Fruit fly (Drosophila melanogaster) whole organism, embryonic: ENCODE results near the gene Aatf.

Experiments
- Adf1 ChIP-seq: fragments of 200-800 bp; sonication (Bioruptor generic); IDR thresholded peaks from 2 replicates; pipeline ENCODE4 v1.3.6; 2022; ENCODE audit warnings: missing biosample characterization, missing genetic modification characterization
- Aef1 ChIP-seq: fragments of 200-800 bp; sonication (Bioruptor generic); IDR thresholded peaks from 3 replicates; pipeline ENCODE4 v1.3.6; 2022; ENCODE audit warnings: missing biosample characterization, missing genetic modification characterization
- Awh ChIP-seq: fragments of 200-800 bp; sonication (Bioruptor generic); IDR thresholded peaks from 2 replicates; pipeline ENCODE4, ENCODE4 v1.3.6; 2022; ENCODE audit warnings: missing biosample characterization, missing genetic modification characterization
- CG10274 ChIP-seq: fragments of 200-800 bp; sonication (Bioruptor generic); optimal IDR thresholded peaks from 3 replicates; lab custom pipeline; 2017; ENCODE audit warnings: missing biosample characterization, mild to moderate bottlenecking, missing genetic modification characterization
- CG12236 ChIP-seq: fragments of 200-800 bp; sonication (Bioruptor generic); optimal IDR thresholded peaks from 2 replicates; lab custom pipeline; 2016; ENCODE audit warnings: missing biosample characterization, missing genetic modification characterization
- CG14860 ChIP-seq: fragments of 200-800 bp; sonication (Bioruptor generic); IDR thresholded peaks from 3 replicates; pipeline ENCODE4 v1.3.6; 2022; ENCODE audit warnings: missing biosample characterization, missing genetic modification characterization; ENCODE audit not compliant: partially characterized antibody
- CG15011 ChIP-seq: fragments of 200-800 bp; sonication (Bioruptor generic); optimal IDR thresholded peaks from 3 replicates; lab custom pipeline; 2018; ENCODE audit warnings: missing biosample characterization, mild to moderate bottlenecking, missing genetic modification characterization
- CG15269 ChIP-seq: fragments of 200-800 bp; sonication (Bioruptor generic); optimal IDR thresholded peaks from 2 replicates; lab custom pipeline; 2018; ENCODE audit warnings: missing biosample characterization, mild to moderate bottlenecking, missing genetic modification characterization, moderate library complexity
- CG15479 ChIP-seq: fragments of 200-800 bp; sonication (Bioruptor generic); optimal IDR thresholded peaks from 3 replicates; lab custom pipeline; 2019; ENCODE audit warnings: missing biosample characterization, mild to moderate bottlenecking, missing genetic modification characterization, moderate library complexity
- CG16779 ChIP-seq: fragments of 200-800 bp; sonication (Bioruptor generic); IDR thresholded peaks from 2 replicates; pipeline ENCODE4 v1.3.6; 2022; ENCODE audit warnings: missing biosample characterization, missing genetic modification characterization
- CG1832 ChIP-seq: fragments of 200-800 bp; sonication (Bioruptor generic); optimal IDR thresholded peaks from 2 replicates; lab custom pipeline; 2017; ENCODE audit warnings: missing biosample characterization, mild to moderate bottlenecking, missing genetic modification characterization, inconsistent platforms
- CG2120 ChIP-seq: fragments of 200-800 bp; sonication (Bioruptor generic); optimal IDR thresholded peaks from 3 replicates; lab custom pipeline; 2016; ENCODE audit warnings: missing biosample characterization, missing genetic modification characterization
- CG2199 ChIP-seq: fragments of 200-800 bp; sonication (Bioruptor generic); IDR thresholded peaks from 3 replicates; pipeline ENCODE4 v1.3.6; 2022; ENCODE audit warnings: missing biosample characterization, missing genetic modification characterization
- CG2712 ChIP-seq: fragments of 200-800 bp; optimal IDR thresholded peaks from 3 replicates; lab custom pipeline; 2019; ENCODE audit warnings: missing biosample characterization, mild to moderate bottlenecking, missing genetic modification characterization, moderate library complexity
- CG30403 ChIP-seq: fragments of 200-800 bp; sonication (Bioruptor generic); optimal IDR thresholded peaks from 3 replicates; lab custom pipeline; 2016; ENCODE audit warnings: missing biosample characterization, missing genetic modification characterization
- CG5245 ChIP-seq: fragments of 200-800 bp; sonication (Bioruptor generic); optimal IDR thresholded peaks from 3 replicates; lab custom pipeline; 2016; ENCODE audit warnings: missing biosample characterization, missing genetic modification characterization
- CG8290 ChIP-seq, 3 experiments: fragments of 200-800 bp; sonication (Bioruptor generic); optimal IDR thresholded peaks; 2 replicates each; lab custom pipeline; 2016 to 2019; ENCODE audit warnings: missing biosample characterization in 3 of 3, missing genetic modification characterization in 3 of 3, mild to moderate bottlenecking in 2 of 3, moderate library complexity in 1 of 3
- CG8359 ChIP-seq: fragments of 200-800 bp; sonication (Bioruptor generic); optimal IDR thresholded peaks from 2 replicates; lab custom pipeline; 2017; ENCODE audit warnings: missing biosample characterization, mild to moderate bottlenecking, missing genetic modification characterization, borderline replicate concordance
- CG8765 ChIP-seq: fragments of 200-800 bp; sonication (Bioruptor generic); IDR thresholded peaks from 2 replicates; pipeline ENCODE4 v1.3.6; 2022; ENCODE audit warnings: missing biosample characterization, missing genetic modification characterization
- CG8924 ChIP-seq: fragments of 200-800 bp; optimal IDR thresholded peaks from 3 replicates; lab custom pipeline; 2019; ENCODE audit warnings: missing biosample characterization, mild to moderate bottlenecking, missing genetic modification characterization, moderate library complexity
- H15 ChIP-seq: fragments of 200-800 bp; sonication (Bioruptor generic); IDR thresholded peaks from 3 replicates; pipeline ENCODE4 v1.3.6; 2022; ENCODE audit warnings: missing biosample characterization, missing genetic modification characterization
- Nf-YA ChIP-seq: fragments of 200-800 bp; sonication (Bioruptor generic); IDR thresholded peaks from 2 replicates; pipeline ENCODE4 v1.3.6; 2022; ENCODE audit warnings: missing biosample characterization, missing genetic modification characterization
- Pdp1 ChIP-seq, 2 experiments: fragments of 200-800 bp; sonication (Bioruptor generic); optimal IDR thresholded peaks; 3 replicates each; lab custom pipeline; 2016; ENCODE audit warnings: missing biosample characterization in 2 of 2, missing genetic modification characterization in 2 of 2, mild to moderate bottlenecking in 1 of 2, moderate library complexity in 1 of 2
- Trl ChIP-seq, 3 experiments: fragments of >200 bp in 2 of 3; fragments of 200-800 bp in 1 of 3; sonication (Bioruptor generic) in 1 of 3; optimal IDR thresholded peaks; 2 replicates in 1 of 3; 3 replicates in 2 of 3; lab custom pipeline; 2016 to 2017; ENCODE audit warnings: missing biosample characterization in 1 of 3, missing genetic modification characterization in 1 of 3
- ato ChIP-seq: fragments of 200-800 bp; sonication (Bioruptor generic); IDR thresholded peaks from 2 replicates; pipeline ENCODE4 v1.3.6; 2022; ENCODE audit warnings: missing biosample characterization, missing genetic modification characterization; ENCODE audit not compliant: partially characterized antibody
- cato ChIP-seq: fragments of 200-800 bp; sonication (Bioruptor generic); optimal IDR thresholded peaks from 2 replicates; lab custom pipeline; 2016; ENCODE audit warnings: missing biosample characterization, missing genetic modification characterization, borderline replicate concordance
- cg ChIP-seq: fragments of 200-800 bp; sonication (Bioruptor generic); optimal IDR thresholded peaks from 3 replicates; lab custom pipeline; 2019; ENCODE audit warnings: missing biosample characterization, mild to moderate bottlenecking, missing genetic modification characterization, moderate library complexity
- dan ChIP-seq: fragments of 200-800 bp; sonication (Bioruptor generic); IDR thresholded peaks from 2 replicates; pipeline ENCODE4 v1.3.6; 2022; ENCODE audit warnings: missing biosample characterization, missing genetic modification characterization
- dimm ChIP-seq: fragments of 200-800 bp; sonication (Bioruptor generic); IDR thresholded peaks from 2 replicates; pipeline ENCODE4 v1.3.6; 2022; ENCODE audit warnings: missing biosample characterization, missing genetic modification characterization
- fd64A ChIP-seq: fragments of 200-800 bp; sonication (Bioruptor generic); optimal IDR thresholded peaks from 3 replicates; lab custom pipeline; 2018; ENCODE audit warnings: missing biosample characterization, mild to moderate bottlenecking, missing genetic modification characterization
- fu2 ChIP-seq: fragments of 200-800 bp; sonication (Bioruptor generic); optimal IDR thresholded peaks from 2 replicates; lab custom pipeline; 2016; ENCODE audit warnings: missing biosample characterization, missing genetic modification characterization
- grau ChIP-seq: fragments of 200-800 bp; optimal IDR thresholded peaks from 3 replicates; lab custom pipeline; 2019; ENCODE audit warnings: missing biosample characterization, mild to moderate bottlenecking, missing genetic modification characterization, moderate library complexity
- gsb ChIP-seq: fragments of 200-800 bp; sonication (Bioruptor generic); IDR thresholded peaks from 2 replicates; pipeline ENCODE4 v1.3.6; 2022; ENCODE audit warnings: missing biosample characterization, missing genetic modification characterization
- gt ChIP-seq: fragments of 200-800 bp; sonication (Bioruptor generic); IDR thresholded peaks from 2 replicates; pipeline ENCODE4 v1.3.6; 2022; ENCODE audit warnings: missing biosample characterization, missing genetic modification characterization
- hkb ChIP-seq, 2 experiments: fragments of 200-800 bp in 1 of 2; fragments of >200 bp in 1 of 2; sonication (Bioruptor generic) in 1 of 2; IDR thresholded peaks in 1 of 2; optimal IDR thresholded peaks in 1 of 2; 2 replicates each; pipeline versions ENCODE4 v1.3.6 to Lab custom; 2017 to 2022; ENCODE audit warnings: missing biosample characterization in 1 of 2, missing genetic modification characterization in 1 of 2
- nau ChIP-seq: fragments of 200-800 bp; sonication (Bioruptor generic); optimal IDR thresholded peaks from 3 replicates; lab custom pipeline; 2017; ENCODE audit warnings: missing biosample characterization, mild to moderate bottlenecking, missing genetic modification characterization, missing genetic modification reagents
- nerfin-1 ChIP-seq: fragments of 200-800 bp; sonication (Bioruptor generic); optimal IDR thresholded peaks from 3 replicates; lab custom pipeline; 2019; ENCODE audit warnings: missing biosample characterization, mild to moderate bottlenecking, missing genetic modification characterization, moderate library complexity
- pan ChIP-seq, 4 experiments: fragments of >200 bp in 3 of 4; fragments of 200-800 bp in 1 of 4; sonication (Bioruptor generic) in 1 of 4; optimal IDR thresholded peaks in 3 of 4; IDR thresholded peaks in 1 of 4; 2 replicates each; pipeline versions ENCODE4 v1.3.6 to Lab custom; 2017 to 2022; ENCODE audit warnings: missing biosample characterization in 2 of 4, missing genetic modification characterization in 2 of 4, mixed read lengths in 1 of 4
- pros ChIP-seq: fragments of 200-800 bp; sonication (Bioruptor generic); optimal IDR thresholded peaks from 3 replicates; lab custom pipeline; 2019; ENCODE audit warnings: missing biosample characterization, mild to moderate bottlenecking, missing genetic modification characterization, moderate library complexity
- shn ChIP-seq: fragments of 200-800 bp; sonication (Bioruptor generic); optimal IDR thresholded peaks from 3 replicates; lab custom pipeline; 2016; ENCODE audit warnings: missing biosample characterization, missing genetic modification characterization
- so ChIP-seq: fragments of 200-800 bp; sonication (Bioruptor generic); IDR thresholded peaks from 3 replicates; pipeline ENCODE4 v1.3.6; 2022; ENCODE audit warnings: missing biosample characterization, missing genetic modification characterization
- sqz ChIP-seq: fragments of 200-800 bp; sonication (Bioruptor generic); optimal IDR thresholded peaks from 3 replicates; lab custom pipeline; 2018; ENCODE audit warnings: missing biosample characterization, mild to moderate bottlenecking, missing genetic modification characterization
- toy ChIP-seq: fragments of 200-800 bp; sonication (Bioruptor generic); IDR thresholded peaks from 2 replicates; pipeline ENCODE4 v1.3.6; 2022; ENCODE audit warnings: missing biosample characterization, missing genetic modification characterization
- wor ChIP-seq: fragments of 200-800 bp; sonication (Bioruptor generic); IDR thresholded peaks from 2 replicates; pipeline ENCODE4 v1.3.6; 2022; ENCODE audit warnings: missing biosample characterization, missing genetic modification characterization
- zen ChIP-seq: fragments of 200-800 bp; sonication (Bioruptor generic); optimal IDR thresholded peaks from 3 replicates; lab custom pipeline; 2018; ENCODE audit warnings: missing biosample characterization, mild to moderate bottlenecking, missing genetic modification characterization, moderate library complexity

The Aatf gene

DNA sequence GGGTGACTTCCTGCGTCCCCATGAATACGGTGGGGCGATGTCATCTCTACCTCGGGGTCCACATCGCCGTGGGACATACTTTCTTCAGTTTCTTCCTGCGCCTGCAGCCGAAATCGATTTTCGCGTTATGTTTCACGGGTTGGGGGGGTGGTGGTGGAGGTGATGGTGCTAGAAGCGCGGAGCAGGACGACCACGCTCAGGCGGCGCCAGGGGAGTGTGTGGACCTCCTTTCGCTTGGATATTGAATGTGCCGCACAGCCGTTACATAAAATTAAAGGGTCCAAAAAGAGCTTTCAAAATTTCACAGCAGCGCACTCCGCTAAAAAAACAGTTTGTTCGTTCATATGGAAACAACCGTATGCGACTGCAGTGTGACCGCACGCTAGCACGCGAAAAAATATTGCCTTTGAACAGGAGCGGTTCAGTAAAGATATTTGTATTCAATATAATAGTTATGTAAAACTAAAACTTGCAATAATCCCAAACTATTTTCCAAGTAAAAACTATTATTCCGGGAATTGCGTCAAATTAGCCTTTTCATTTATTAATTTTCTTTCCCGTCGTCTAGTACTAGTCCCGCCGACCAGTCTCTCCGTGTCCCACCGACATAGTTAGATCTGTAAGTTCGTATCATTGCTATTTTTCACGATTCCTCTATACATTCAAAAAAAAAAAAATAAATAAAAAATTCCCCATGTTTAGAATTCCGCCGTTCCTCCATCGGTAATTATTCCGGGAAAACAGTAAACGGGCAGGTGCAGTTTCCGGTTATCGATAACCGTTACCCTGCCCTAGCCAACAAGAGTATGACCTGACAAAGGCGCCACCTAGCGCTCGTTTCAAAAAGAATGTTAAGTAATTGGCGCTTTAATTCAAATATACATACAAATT is 33.2 kb upstream of the Aatf start, which contains the start of gene Nhe3 (continued):
- TF ChIP-seq CG15269 (tag; lab: Kevin White, UChicago), result no peak
- TF ChIP-seq CG1832 (GFP tag; lab: Kevin White, UChicago), result no peak
- peak; percentile 34 for TF ChIP-seq hkb (optimal IDR thresholded peaks at IDR 0.05; lab: Kevin White, UChicago)
- TF ChIP-seq hkb (GFP tag; IDR thresholded peaks at IDR 0.05; lab: Robert Waterston, UW), result peak; percentile 82
- TF ChIP-seq Pdp1 (GFP tag; optimal IDR thresholded peaks at IDR 0.05; lab: Kevin White, UChicago), result peak; percentile 85 to 96
- TF ChIP-seq CG5245 (GFP tag; lab: Kevin White, UChicago), result peak; percentile 66
- TF ChIP-seq CG16779, result peak; percentile 57; the same call in 1 of the 2 replicates
- peak; percentile 52; the same call in 2 of the 3 replicates for TF ChIP-seq CG14860 (GFP tag; lab: Robert Waterston, UW)
- TF ChIP-seq grau (tag; lab: Kevin White, UChicago), result peak; percentile 78
- peak; percentile 24 for TF ChIP-seq CG8359 (GFP tag; lab: Kevin White, UChicago)
- peak; percentile 95 for TF ChIP-seq CG2120 (GFP tag; lab: Kevin White, UChicago)
- TF ChIP-seq fu2 (GFP tag; lab: Kevin White, UChicago), result peak; percentile 78
- TF ChIP-seq dimm, result no peak; the same call in none of the 2 replicates
- peak; percentile 60 for TF ChIP-seq nerfin-1 (tag; lab: Kevin White, UChicago)
- TF ChIP-seq CG8924 (tag; lab: Kevin White, UChicago), result peak; percentile 77
- TF ChIP-seq pan (optimal IDR thresholded peaks at IDR 0.05; lab: Kevin White, UChicago), result no peak
- TF ChIP-seq pan (GFP tag; optimal IDR thresholded peaks at IDR 0.05 in 1 of 2, IDR thresholded peaks at IDR 0.05 in 1 of 2), result peak in 1 of 2 experiments; percentile 85
- peak; percentile 60 for TF ChIP-seq gsb
- peak; percentile 82 for TF ChIP-seq H15 (GFP tag; lab: Robert Waterston, UW)
- TF ChIP-seq CG15011 (GFP tag; lab: Kevin White, UChicago), result peak; percentile 72
- peak; percentile 89 for TF ChIP-seq Aef1 (GFP tag; lab: Robert Waterston, UW)
- TF ChIP-seq ato, result 0 out of 2 replicates have a peak, but pooled peaks have one; percentile 38
- peak; percentile 82 for TF ChIP-seq CG2712 (tag; lab: Kevin White, UChicago)
- TF ChIP-seq zen, result peak; percentile 68
- TF ChIP-seq fd64A (GFP tag; lab: Kevin White, UChicago), result peak; percentile 5
- peak; percentile 67; the same call in 1 of the 2 replicates for TF ChIP-seq toy
- TF ChIP-seq Awh (GFP tag; lab: Robert Waterston, UW), result peak; percentile 76
- peak; percentile 72 for TF ChIP-seq wor (GFP tag; lab: Robert Waterston, UW)
- peak; percentile 26 for TF ChIP-seq CG12236 (GFP tag; lab: Kevin White, UChicago)
- TF ChIP-seq CG2199 (GFP tag; lab: Robert Waterston, UW), result peak; percentile 70; the same call in 1 of the 3 replicates
- peak; percentile 36 for TF ChIP-seq CG10274 (GFP tag; lab: Kevin White, UChicago)
- TF ChIP-seq shn (GFP tag; lab: Kevin White, UChicago), result peak; percentile 78
- peak; percentile 50 for TF ChIP-seq cato
- TF ChIP-seq dan (GFP tag; lab: Robert Waterston, UW), result 0 out of 2 replicates have a peak, but pooled peaks have one; percentile 19
- peak; percentile 58 for TF ChIP-seq nau
- TF ChIP-seq sqz (GFP tag; lab: Kevin White, UChicago), result peak; percentile 74
- TF ChIP-seq gt, result peak; percentile 42; the same call in 1 of the 2 replicates
- TF ChIP-seq CG8290 (GFP tag; optimal IDR thresholded peaks at IDR 0.05; lab: Kevin White, UChicago), result peak; percentile 92
- TF ChIP-seq CG8290 (tag; optimal IDR thresholded peaks at IDR 0.05; lab: Kevin White, UChicago), result peak; percentile 69 to 81
- TF ChIP-seq Trl (optimal IDR thresholded peaks at IDR 0.05; lab: Kevin White, UChicago), result no peak
- TF ChIP-seq Trl (GFP tag; optimal IDR thresholded peaks at IDR 0.05; lab: Kevin White, UChicago), result peak; percentile 75
- TF ChIP-seq Nf-YA (GFP tag; lab: Robert Waterston, UW), result no peak
- TF ChIP-seq CG15479 (GFP tag; lab: Kevin White, UChicago), result no peak
- TF ChIP-seq pros, result no peak
- no peak for TF ChIP-seq CG8765 (GFP tag; lab: Robert Waterston, UW)
- TF ChIP-seq cg (GFP tag; lab: Kevin White, UChicago), result no peak
- TF ChIP-seq CG30403, result peak; percentile 92
- TF ChIP-seq Adf1 (GFP tag; lab: Robert Waterston, UW), result peak; percentile 37; the same call in 1 of the 2 replicates
- peak; percentile 86 for TF ChIP-seq so
